Fruit fly (Drosophila melanogaster) whole organism, wandering third instar larva: Measurements from ENCODE around the gene SC35.
A peak's percentile ranks its signal among the peaks of the same experiment; 100 is the strongest.

Source experiments
- Abd-B ChIP-seq: fragments of >200 bp; optimal IDR thresholded peaks from 2 replicates; lab custom pipeline; 2017; ENCODE audit warnings: missing biosample characterization, missing genetic modification characterization
- CG32264 ChIP-seq: fragments of 200-800 bp; sonication (Bioruptor generic); optimal IDR thresholded peaks from 2 replicates; lab custom pipeline; 2016; ENCODE audit warnings: missing biosample characterization, missing genetic modification characterization
- CG9705 ChIP-seq: fragments of 200-800 bp; sonication (Bioruptor generic); optimal IDR thresholded peaks from 2 replicates; lab custom pipeline; 2018; ENCODE audit warnings: missing biosample characterization, mild to moderate bottlenecking, missing genetic modification characterization
- CrebA ChIP-seq: fragments of 200-800 bp; sonication (Bioruptor generic); optimal IDR thresholded peaks from 2 replicates; lab custom pipeline; 2016; ENCODE audit warnings: missing biosample characterization, mild to moderate bottlenecking, missing genetic modification characterization, borderline replicate concordance
- Dfd ChIP-seq: fragments of >200 bp; optimal IDR thresholded peaks from 2 replicates; lab custom pipeline; 2017; ENCODE audit warnings: missing biosample characterization, missing genetic modification characterization
- Dif ChIP-seq: fragments of 200-275, 200-300 bp; sonication (Bioruptor generic); optimal IDR thresholded peaks from 2 replicates; lab custom pipeline; 2018; ENCODE audit warnings: missing biosample characterization, missing genetic modification characterization; ENCODE audit not compliant: partially characterized antibody
- GATAd ChIP-seq: sonication (Bioruptor generic); optimal IDR thresholded peaks from 2 replicates; lab custom pipeline; 2016; ENCODE audit warnings: missing biosample characterization, missing genetic modification characterization
- HLH106 ChIP-seq: fragments of 200-800 bp; optimal IDR thresholded peaks from 3 replicates; lab custom pipeline; 2019; ENCODE audit warnings: missing biosample characterization, mild to moderate bottlenecking, missing genetic modification characterization, moderate library complexity
- Hnf4 ChIP-seq: fragments of 200-800 bp; sonication (Bioruptor generic); optimal IDR thresholded peaks from 2 replicates; lab custom pipeline; 2016; ENCODE audit warnings: missing biosample characterization, mild to moderate bottlenecking, missing genetic modification characterization
- Hr78 ChIP-seq: fragments of >200 bp; optimal IDR thresholded peaks from 2 replicates; lab custom pipeline; 2017; ENCODE audit warnings: missing biosample characterization, missing genetic modification characterization
- Hr83 ChIP-seq: fragments of 200-300 bp; sonication (Bioruptor generic); optimal IDR thresholded peaks from 2 replicates; lab custom pipeline; 2016; ENCODE audit warnings: missing biosample characterization, mild to moderate bottlenecking, missing genetic modification characterization, moderate library complexity; ENCODE audit not compliant: poor library complexity, severe bottlenecking
- Jra ChIP-seq: sonication (Bioruptor generic); optimal IDR thresholded peaks from 2 replicates; lab custom pipeline; 2016; ENCODE audit warnings: missing biosample characterization, missing genetic modification characterization
- Mio ChIP-seq: sonication (Bioruptor generic); optimal IDR thresholded peaks from 2 replicates; lab custom pipeline; 2016; ENCODE audit warnings: missing biosample characterization, missing genetic modification characterization
- Myc ChIP-seq: fragments of >200 bp; optimal IDR thresholded peaks from 2 replicates; lab custom pipeline; 2017
- N ChIP-seq: fragments of >200 bp; optimal IDR thresholded peaks from 2 replicates; lab custom pipeline; 2018; ENCODE audit warnings: missing biosample characterization, missing external identifiers, missing genetic modification characterization
- OdsH ChIP-seq: fragments of 200-800 bp; sonication (Bioruptor generic); optimal IDR thresholded peaks from 2 replicates; lab custom pipeline; 2016; ENCODE audit warnings: missing biosample characterization, mild to moderate bottlenecking, missing genetic modification characterization
- Rel ChIP-seq, 2 experiments: fragments of 200-800 bp; sonication (Bioruptor generic) in 1 of 2; optimal IDR thresholded peaks; 2 replicates in 1 of 2; 3 replicates in 1 of 2; lab custom pipeline; 2016 to 2019; ENCODE audit warnings: mild to moderate bottlenecking in 2 of 2, missing biosample characterization in 2 of 2, missing genetic modification characterization in 2 of 2, moderate library complexity in 1 of 2
- Sp1 ChIP-seq: fragments of 200-800 bp; sonication (Bioruptor generic); optimal IDR thresholded peaks from 3 replicates; lab custom pipeline; 2019; ENCODE audit warnings: missing biosample characterization, mild to moderate bottlenecking, missing genetic modification characterization, moderate library complexity
- Vsx2 ChIP-seq: fragments of 200-300, 225-300 bp; sonication (Bioruptor generic); optimal IDR thresholded peaks from 2 replicates; lab custom pipeline; 2018; ENCODE audit warnings: missing biosample characterization, missing genetic modification characterization; ENCODE audit not compliant: partially characterized antibody
- br ChIP-seq: fragments of 200-800 bp; sonication (Bioruptor generic); optimal IDR thresholded peaks from 2 replicates; lab custom pipeline; 2016; ENCODE audit warnings: missing biosample characterization, missing genetic modification characterization
- brk ChIP-seq: fragments of 200-800 bp; sonication (Bioruptor generic); optimal IDR thresholded peaks from 2 replicates; lab custom pipeline; 2016; ENCODE audit warnings: missing biosample characterization, mild to moderate bottlenecking, missing genetic modification characterization
- dl ChIP-seq, 2 experiments: fragments of 175-275, 200-275 bp in 1 of 2; fragments of 200-275 bp in 1 of 2; sonication (Bioruptor generic); optimal IDR thresholded peaks; lab custom pipeline; 2018; ENCODE audit warnings: mild to moderate bottlenecking in 2 of 2, missing biosample characterization in 2 of 2, missing genetic modification characterization in 2 of 2, moderate library complexity in 2 of 2; ENCODE audit not compliant: partially characterized antibody in 2 of 2, insufficient read depth in 1 of 2
- dmrt93B ChIP-seq: fragments of 200-800 bp; sonication (Bioruptor generic); optimal IDR thresholded peaks from 2 replicates; lab custom pipeline; 2018; ENCODE audit warnings: missing biosample characterization, mild to moderate bottlenecking, missing genetic modification characterization
- dsf ChIP-seq: sonication (Bioruptor generic); optimal IDR thresholded peaks from 2 replicates; lab custom pipeline; 2016; ENCODE audit warnings: missing biosample characterization, missing genetic modification characterization, borderline replicate concordance
- ey ChIP-seq: fragments of 200-800 bp; sonication (Bioruptor generic); optimal IDR thresholded peaks from 2 replicates; lab custom pipeline; 2016; ENCODE audit warnings: missing biosample characterization, missing genetic modification characterization
- foxo ChIP-seq, 2 experiments: fragments of 200-800 bp; sonication (Bioruptor generic); optimal IDR thresholded peaks; 2 replicates in 1 of 2; 3 replicates in 1 of 2; lab custom pipeline; 2016 to 2017; ENCODE audit warnings: missing biosample characterization in 2 of 2, missing genetic modification characterization in 2 of 2
- fru ChIP-seq: fragments of 200-800 bp; sonication (Bioruptor generic); optimal IDR thresholded peaks from 3 replicates; lab custom pipeline; 2016; ENCODE audit warnings: missing biosample characterization, mild to moderate bottlenecking, missing genetic modification characterization
- h ChIP-seq: fragments of 200-800 bp; sonication (Bioruptor generic); optimal IDR thresholded peaks from 3 replicates; lab custom pipeline; 2016; ENCODE audit warnings: missing biosample characterization, mild to moderate bottlenecking, missing genetic modification characterization
- jim ChIP-seq: fragments of 175-275, 200-325 bp; sonication (Bioruptor generic); optimal IDR thresholded peaks from 2 replicates; lab custom pipeline; 2016; ENCODE audit warnings: missing biosample characterization, mild to moderate bottlenecking, missing genetic modification characterization
- lola ChIP-seq: fragments of >200 bp; optimal IDR thresholded peaks from 2 replicates; lab custom pipeline; 2017; ENCODE audit warnings: missing biosample characterization, missing genetic modification characterization
- pan ChIP-seq: fragments of >200 bp; optimal IDR thresholded peaks from 2 replicates; lab custom pipeline; 2017
- psq ChIP-seq: fragments of 200-800 bp; sonication (Bioruptor generic); optimal IDR thresholded peaks from 3 replicates; lab custom pipeline; 2017; ENCODE audit warnings: missing biosample characterization, mild to moderate bottlenecking, missing genetic modification characterization, moderate library complexity
- rgr ChIP-seq: fragments of 200-800 bp; sonication (Bioruptor generic); optimal IDR thresholded peaks from 3 replicates; lab custom pipeline; 2016; ENCODE audit warnings: missing biosample characterization, mild to moderate bottlenecking, missing genetic modification characterization
- sage ChIP-seq: fragments of 200-800 bp; sonication (Bioruptor generic); optimal IDR thresholded peaks from 2 replicates; lab custom pipeline; 2016; ENCODE audit warnings: missing biosample characterization, mild to moderate bottlenecking, missing genetic modification characterization
- sv ChIP-seq: fragments of 200-800 bp; sonication (Bioruptor generic); optimal IDR thresholded peaks from 3 replicates; lab custom pipeline; 2016; ENCODE audit warnings: missing biosample characterization, missing genetic modification characterization
- tai ChIP-seq: sonication (Bioruptor generic); optimal IDR thresholded peaks from 2 replicates; lab custom pipeline; 2016; ENCODE audit warnings: missing biosample characterization, missing genetic modification characterization
- usp ChIP-seq: fragments of >200 bp; optimal IDR thresholded peaks from 2 replicates; lab custom pipeline; 2017; ENCODE audit warnings: missing biosample characterization, missing genetic modification characterization
- woc ChIP-seq: sonication (Bioruptor generic); optimal IDR thresholded peaks from 2 replicates; lab custom pipeline; 2016; ENCODE audit warnings: missing biosample characterization, mild to moderate bottlenecking, missing genetic modification characterization

SC35 gene

DNA sequence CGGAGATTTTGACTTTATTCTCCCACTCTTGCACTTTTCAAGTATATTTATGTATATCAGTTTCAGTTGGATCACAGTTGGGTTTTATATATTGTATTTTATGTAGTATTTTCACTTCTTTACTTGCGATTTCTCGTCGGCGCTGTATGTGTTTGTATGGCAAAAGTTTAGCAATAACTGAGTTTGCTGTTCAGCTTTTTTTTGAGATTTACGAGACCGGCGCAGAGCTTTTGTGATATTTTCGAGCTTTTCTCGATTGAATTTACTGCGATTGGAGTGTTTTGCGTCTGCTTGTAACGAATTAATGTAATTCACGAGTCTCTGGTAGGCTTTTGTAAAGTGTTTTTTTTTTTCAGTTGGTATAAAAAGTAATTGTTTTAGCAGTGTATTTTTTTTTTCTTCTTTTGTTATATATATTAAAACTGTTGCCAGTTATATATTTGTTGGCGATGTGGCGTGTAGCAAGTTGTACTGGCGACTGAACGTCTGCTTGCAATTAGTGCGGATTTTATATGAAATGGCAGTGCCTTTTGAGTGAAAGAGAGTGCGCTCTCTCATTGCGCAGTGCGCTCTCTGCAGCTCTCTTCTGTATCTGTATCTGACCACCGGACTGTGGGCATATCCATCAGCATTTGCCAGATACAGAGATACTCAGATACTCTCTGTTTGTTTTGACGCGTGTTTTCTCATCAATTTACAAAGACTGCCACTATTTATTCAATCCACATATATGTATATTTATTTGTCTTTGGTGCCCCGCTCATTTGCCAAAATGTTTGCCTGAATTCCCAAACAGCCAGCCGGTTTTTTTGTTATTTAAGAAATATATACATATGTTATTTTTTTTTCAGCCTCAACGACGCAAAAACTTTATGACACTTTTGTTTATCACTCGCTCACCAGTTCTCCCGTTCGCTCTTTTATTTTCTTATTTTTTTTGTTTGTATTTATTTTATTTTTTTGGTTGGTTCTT lies 26.6 kb upstream of the SC35 start:
- no peak for TF ChIP-seq usp (GFP tag; lab: Kevin White, UChicago)
- peak; percentile 40 for TF ChIP-seq CG32264 (GFP tag; lab: Kevin White, UChicago)
- TF ChIP-seq Hr78 (GFP tag; lab: Kevin White, UChicago) = no peak
- peak; percentile 83 for TF ChIP-seq brk (GFP tag; lab: Kevin White, UChicago)
- peak; percentile 82 for TF ChIP-seq sage (GFP tag; lab: Kevin White, UChicago)
- TF ChIP-seq h (GFP tag; lab: Kevin White, UChicago) = peak; percentile 85
- TF ChIP-seq fru = peak; percentile 72
- TF ChIP-seq dl (GFP tag; optimal IDR thresholded peaks at IDR 0.05; lab: Kevin White, UChicago; ENCODE audit: insufficient read depth in 1 of 2, partially characterized antibody in 2 of 2) = peak; percentile 98
- peak; percentile 71 for TF ChIP-seq jim (GFP tag; lab: Kevin White, UChicago)
- TF ChIP-seq lola (GFP tag; lab: Kevin White, UChicago) = no peak
- peak; percentile 41 for TF ChIP-seq Jra (GFP tag; lab: Kevin White, UChicago)
- TF ChIP-seq Rel (GFP tag; optimal IDR thresholded peaks at IDR 0.05; lab: Kevin White, UChicago) = peak; percentile 75
- peak; percentile 67 for TF ChIP-seq Rel (tag; optimal IDR thresholded peaks at IDR 0.05; lab: Kevin White, UChicago)
- peak; percentile 92 for TF ChIP-seq Vsx2 (GFP tag; lab: Kevin White, UChicago)
- TF ChIP-seq psq (GFP tag; lab: Kevin White, UChicago) = peak; percentile 70
- TF ChIP-seq CrebA = peak; percentile 85
- peak; percentile 99 for TF ChIP-seq Dif (GFP tag; lab: Kevin White, UChicago)
- TF ChIP-seq foxo (GFP tag; optimal IDR thresholded peaks at IDR 0.05; lab: Kevin White, UChicago) = peak; percentile 12 to 62
- no peak for TF ChIP-seq Myc (lab: Kevin White, UChicago)
- peak; percentile 59 for TF ChIP-seq HLH106 (tag; lab: Kevin White, UChicago)
- TF ChIP-seq pan (lab: Kevin White, UChicago) = no peak
- peak; percentile 7 for TF ChIP-seq GATAd (GFP tag; lab: Kevin White, UChicago)
- TF ChIP-seq br (GFP tag; lab: Kevin White, UChicago) = peak; percentile 72
- TF ChIP-seq Sp1 = peak; percentile 74
- TF ChIP-seq ey = peak; percentile 39
- peak; percentile 84 for TF ChIP-seq rgr (GFP tag; lab: Kevin White, UChicago)
- peak; percentile 68 for TF ChIP-seq CG9705 (GFP tag; lab: Kevin White, UChicago)
- TF ChIP-seq sv (GFP tag; lab: Kevin White, UChicago) = peak; percentile 15
- TF ChIP-seq N (GFP tag; lab: Kevin White, UChicago) = no peak
- peak; percentile 80 for TF ChIP-seq Hnf4 (GFP tag; lab: Kevin White, UChicago)
- TF ChIP-seq Mio = no peak
- no peak for TF ChIP-seq Dfd (GFP tag; lab: Kevin White, UChicago)
- no peak for TF ChIP-seq dsf (GFP tag; lab: Kevin White, UChicago)
- no peak for TF ChIP-seq dmrt93B (GFP tag; lab: Kevin White, UChicago)
- no peak for TF ChIP-seq Abd-B (GFP tag; lab: Kevin White, UChicago)
- peak; percentile 84 for TF ChIP-seq OdsH (GFP tag; lab: Kevin White, UChicago)
- peak; percentile 85 for TF ChIP-seq Hr83 (GFP tag; lab: Kevin White, UChicago)
- peak; percentile 79 for TF ChIP-seq tai (GFP tag; lab: Kevin White, UChicago)
- TF ChIP-seq woc = no peak

DNA sequence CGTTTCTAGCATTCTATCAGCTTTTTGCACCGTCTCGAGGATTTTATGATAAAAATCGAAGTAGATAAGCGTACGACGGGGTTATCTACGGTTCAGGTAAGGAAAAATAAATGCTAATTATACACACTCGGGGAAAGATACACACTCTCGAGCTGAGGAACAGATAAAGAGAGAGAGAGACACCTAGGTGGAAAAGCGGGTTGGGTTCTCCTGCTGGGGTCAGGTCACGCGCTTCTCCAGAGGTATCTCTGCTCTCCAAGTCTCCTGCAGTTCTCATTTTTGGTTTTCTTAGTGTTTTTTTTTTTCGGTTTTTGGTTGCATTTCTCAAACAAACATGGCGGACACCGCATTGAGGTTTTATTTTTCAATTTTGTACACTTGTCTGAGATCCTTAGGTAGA lies 25.4 kb upstream of the SC35 start:
- TF ChIP-seq rgr (GFP tag; lab: Kevin White, UChicago) (no peak), tai (GFP tag; lab: Kevin White, UChicago) (no peak), CrebA (no peak), Myc (lab: Kevin White, UChicago) (no peak), usp (GFP tag; lab: Kevin White, UChicago) (no peak), Dfd (GFP tag; lab: Kevin White, UChicago) (no peak)
